Fruit fly (Drosophila melanogaster): Measurements from ENCODE around the gene Hsc20.

Hsc20 gene

dm6 chr3L:16203236-16203635 is 29.7 kb upstream of the Hsc20 start:
- TF ChIP-seq CG17801 (GFP tag; optimal IDR thresholded peaks at IDR 0.05; ENCODE audit: partially characterized antibody) = no peak

dm6 chr3L:16204128-16204527 is 28.8 kb upstream of the Hsc20 start:
- TF ChIP-seq CG17801 (GFP tag; optimal IDR thresholded peaks at IDR 0.05; ENCODE audit: partially characterized antibody) = no peak

- no peak for TF ChIP-seq CG17801 (GFP tag; optimal IDR thresholded peaks at IDR 0.05; ENCODE audit: partially characterized antibody)
These were observed 24.7 kb upstream of the Hsc20 start for dm6 chr3L:16208053-16208838.

dm6 chr3L:16208839-16209612 is 23.9 kb upstream of the Hsc20 start:
- no peak for TF ChIP-seq CG17801 (GFP tag; optimal IDR thresholded peaks at IDR 0.05; ENCODE audit: partially characterized antibody)

dm6 chr3L:16209641-16210040 is 23.3 kb upstream of the Hsc20 start:
- TF ChIP-seq CG17801 (GFP tag; optimal IDR thresholded peaks at IDR 0.05; ENCODE audit: partially characterized antibody) = no peak

- no peak for TF ChIP-seq CG17801 (GFP tag; optimal IDR thresholded peaks at IDR 0.05; ENCODE audit: partially characterized antibody)
These were observed 21.6 kb upstream of the Hsc20 start for dm6 chr3L:16211156-16211935.

- TF ChIP-seq CG17801 (GFP tag; optimal IDR thresholded peaks at IDR 0.05; ENCODE audit: partially characterized antibody) = no peak
These were observed 21.0 kb upstream of the Hsc20 start for dm6 chr3L:16211936-16212287.

- TF ChIP-seq CG17801 (GFP tag; optimal IDR thresholded peaks at IDR 0.05; ENCODE audit: partially characterized antibody) = no peak
These were observed 19.7 kb upstream of the Hsc20 start for dm6 chr3L:16213201-16213600.

- TF ChIP-seq CG17801 (GFP tag; optimal IDR thresholded peaks at IDR 0.05; ENCODE audit: partially characterized antibody) = no peak
These were observed 18.3 kb upstream of the Hsc20 start for dm6 chr3L:16214533-16215207.

dm6 chr3L:16215411-16215810 is 17.5 kb upstream of the Hsc20 start:
- no peak for TF ChIP-seq CG17801 (GFP tag; optimal IDR thresholded peaks at IDR 0.05; ENCODE audit: partially characterized antibody)

- TF ChIP-seq CG17801 (GFP tag; optimal IDR thresholded peaks at IDR 0.05; ENCODE audit: partially characterized antibody) = no peak
These were observed 17.1 kb upstream of the Hsc20 start for dm6 chr3L:16215816-16216215.

dm6 chr3L:16217203-16217602 is 15.7 kb upstream of the Hsc20 start, which contains the start of gene CG13073:
CG13073 (minus strand) TSS chr3L:16217303.
- TF ChIP-seq CG17801 (GFP tag; optimal IDR thresholded peaks at IDR 0.05; ENCODE audit: partially characterized antibody) = no peak

- no peak for TF ChIP-seq CG17801 (GFP tag; optimal IDR thresholded peaks at IDR 0.05; ENCODE audit: partially characterized antibody)
These were observed 15.0 kb upstream of the Hsc20 start for dm6 chr3L:16217935-16218334.

dm6 chr3L:16221278-16221677 is 11.6 kb upstream of the Hsc20 start:
- TF ChIP-seq CG17801 (GFP tag; optimal IDR thresholded peaks at IDR 0.05; ENCODE audit: partially characterized antibody) = no peak

- no peak for TF ChIP-seq CG17801 (GFP tag; optimal IDR thresholded peaks at IDR 0.05; ENCODE audit: partially characterized antibody)
These were observed 11.1 kb upstream of the Hsc20 start for dm6 chr3L:16221800-16222199.

Measured in ovary, adult (tissue).